Fruit fly (Drosophila melanogaster) whole organism, embryonic: ENCODE results near the gene CG33287.

Experiments used
- Awh ChIP-seq: fragments of 200-800 bp; sonication (Bioruptor generic); IDR thresholded peaks from 2 replicates; pipeline ENCODE4, ENCODE4 v1.3.6; 2022; ENCODE audit warnings: missing biosample characterization, missing genetic modification characterization
- C15 ChIP-seq: fragments of 200-800 bp; sonication (Bioruptor generic); IDR thresholded peaks from 3 replicates; pipeline ENCODE4 v1.3.6; 2022; ENCODE audit warnings: missing biosample characterization, missing genetic modification characterization
- CG10462 ChIP-seq: fragments of 200-800 bp; sonication (Bioruptor generic); optimal IDR thresholded peaks from 2 replicates; lab custom pipeline; 2016; ENCODE audit warnings: missing biosample characterization, missing genetic modification characterization
- CG11093 ChIP-seq: fragments of 200-800 bp; sonication (Bioruptor generic); IDR thresholded peaks from 3 replicates; pipeline ENCODE4 v1.3.6; 2022; ENCODE audit warnings: missing biosample characterization, missing genetic modification characterization
- CG12744 ChIP-seq: fragments of 200-800 bp; sonication (Bioruptor generic); optimal IDR thresholded peaks from 2 replicates; lab custom pipeline; 2016; ENCODE audit warnings: missing biosample characterization, missing genetic modification characterization
- CG14860 ChIP-seq: fragments of 200-800 bp; sonication (Bioruptor generic); IDR thresholded peaks from 3 replicates; pipeline ENCODE4 v1.3.6; 2022; ENCODE audit warnings: missing biosample characterization, missing genetic modification characterization; ENCODE audit not compliant: partially characterized antibody
- CG16815 ChIP-seq: fragments of 200-800 bp; sonication (Bioruptor generic); optimal IDR thresholded peaks from 3 replicates; lab custom pipeline; 2017; ENCODE audit warnings: missing biosample characterization, mild to moderate bottlenecking, missing genetic modification characterization
- CG17385 ChIP-seq: fragments of 200-800 bp; sonication (Bioruptor generic); optimal IDR thresholded peaks from 3 replicates; lab custom pipeline; 2018; ENCODE audit warnings: missing biosample characterization, mild to moderate bottlenecking, missing genetic modification characterization
- CG17568 ChIP-seq: fragments of 200-800 bp; sonication (Bioruptor generic); optimal IDR thresholded peaks from 2 replicates; lab custom pipeline; 2018; ENCODE audit warnings: missing biosample characterization, mild to moderate bottlenecking, missing genetic modification characterization, moderate library complexity
- CG1792 ChIP-seq: fragments of 200-800 bp; sonication (Bioruptor generic); optimal IDR thresholded peaks from 2 replicates; lab custom pipeline; 2016; ENCODE audit warnings: missing biosample characterization, missing genetic modification characterization
- CG18764 ChIP-seq: fragments of 200-800 bp; sonication (Bioruptor generic); optimal IDR thresholded peaks from 3 replicates; lab custom pipeline; 2016; ENCODE audit warnings: missing biosample characterization, missing genetic modification characterization
- CG2129 ChIP-seq: fragments of 200-800 bp; sonication (Bioruptor generic); IDR thresholded peaks from 2 replicates; pipeline ENCODE4 v1.3.6; 2022; ENCODE audit warnings: missing biosample characterization, missing genetic modification characterization; ENCODE audit not compliant: partially characterized antibody
- CG3065 ChIP-seq: fragments of 200-800 bp; sonication (Bioruptor generic); optimal IDR thresholded peaks from 2 replicates; lab custom pipeline; 2016; ENCODE audit warnings: missing biosample characterization, missing genetic modification characterization
- CG34376 ChIP-seq: fragments of 200-800 bp; sonication (Bioruptor generic); optimal IDR thresholded peaks from 2 replicates; lab custom pipeline; 2018; ENCODE audit warnings: missing biosample characterization, mild to moderate bottlenecking, missing genetic modification characterization
- CG3847 ChIP-seq: fragments of 200-800 bp; sonication (Bioruptor generic); IDR thresholded peaks from 2 replicates; pipeline ENCODE4 v1.3.6; 2022; ENCODE audit warnings: missing biosample characterization, missing genetic modification characterization
- CG42726 ChIP-seq: fragments of 200-800 bp; sonication (Bioruptor generic); IDR thresholded peaks from 2 replicates; pipeline ENCODE4 v1.3.6; 2022; ENCODE audit warnings: missing biosample characterization, missing genetic modification characterization; ENCODE audit not compliant: partially characterized antibody
- CG4360 ChIP-seq: fragments of 200-800 bp; sonication (Bioruptor generic); IDR thresholded peaks from 2 replicates; pipeline ENCODE4 v1.3.6; 2022; ENCODE audit warnings: missing biosample characterization, missing genetic modification characterization
- CG5180 ChIP-seq: fragments of 200-800 bp; sonication (Bioruptor generic); optimal IDR thresholded peaks from 3 replicates; lab custom pipeline; 2017; ENCODE audit warnings: missing biosample characterization, missing genetic modification characterization, mild to moderate bottlenecking, moderate library complexity, missing genetic modification reagents
- CG9215 ChIP-seq: fragments of 200-800 bp; sonication (Bioruptor generic); IDR thresholded peaks from 2 replicates; pipeline ENCODE4 v1.3.6; 2022; ENCODE audit warnings: missing biosample characterization, missing genetic modification characterization
- Dfd ChIP-seq, 2 experiments: fragments of >200 bp; optimal IDR thresholded peaks; 2 replicates each; lab custom pipeline; 2017; ENCODE audit warnings: missing biosample characterization in 2 of 2, missing genetic modification characterization in 2 of 2
- Ets65A ChIP-seq: fragments of 200-800 bp; sonication (Bioruptor generic); peaks from one replicate; lab custom pipeline; 2016; ENCODE audit warnings: missing biosample characterization, missing genetic modification characterization
- H15 ChIP-seq: fragments of 200-800 bp; sonication (Bioruptor generic); IDR thresholded peaks from 3 replicates; pipeline ENCODE4 v1.3.6; 2022; ENCODE audit warnings: missing biosample characterization, missing genetic modification characterization
- Hr39 ChIP-seq: fragments of >200 bp; optimal IDR thresholded peaks from 2 replicates; lab custom pipeline; 2017
- Jarid2 ChIP-seq: fragments of 200-800 bp; sonication (Bioruptor generic); optimal IDR thresholded peaks from 3 replicates; lab custom pipeline; 2017; ENCODE audit warnings: mild to moderate bottlenecking, missing biosample characterization, missing genetic modification reagents, missing genetic modification characterization
- Med ChIP-seq: fragments of 200-800 bp; sonication (Bioruptor generic); peaks from one replicate; lab custom pipeline; 2016; ENCODE audit warnings: missing biosample characterization, missing genetic modification characterization, mild to moderate bottlenecking, inconsistent platforms, moderate library complexity
- NfI ChIP-seq: fragments of 200-800 bp; sonication (Bioruptor generic); optimal IDR thresholded peaks from 3 replicates; lab custom pipeline; 2018; ENCODE audit warnings: missing biosample characterization, mild to moderate bottlenecking, missing genetic modification characterization, moderate library complexity
- Side ChIP-seq: fragments of 200-800 bp; sonication (Bioruptor generic); optimal IDR thresholded peaks from 2 replicates; lab custom pipeline; 2016; ENCODE audit warnings: missing biosample characterization, missing genetic modification characterization
- bbx ChIP-seq: fragments of 200-800 bp; sonication (Bioruptor generic); IDR thresholded peaks from 2 replicates; pipeline ENCODE4 v1.3.6; 2022; ENCODE audit warnings: missing biosample characterization, missing genetic modification characterization; ENCODE audit not compliant: partially characterized antibody
- croc ChIP-seq: fragments of 200-800 bp; sonication (Bioruptor generic); conservative IDR thresholded peaks from 3 replicates; pipeline ENCODE4 v1.3.6; 2022; ENCODE audit warnings: missing biosample characterization, missing genetic modification characterization
- dysf ChIP-seq: fragments of 200-800 bp; sonication (Bioruptor generic); IDR thresholded peaks from 3 replicates; pipeline ENCODE4 v1.3.6; 2022; ENCODE audit warnings: missing biosample characterization, missing genetic modification characterization
- fd3F ChIP-seq: fragments of 200-800 bp; sonication (Bioruptor generic); optimal IDR thresholded peaks from 2 replicates; lab custom pipeline; 2018; ENCODE audit warnings: missing biosample characterization, mild to moderate bottlenecking, missing genetic modification characterization, moderate library complexity
- grn ChIP-seq: fragments of 200-800 bp; sonication (Bioruptor generic); optimal IDR thresholded peaks from 3 replicates; lab custom pipeline; 2017; ENCODE audit warnings: missing biosample characterization, missing genetic modification characterization
- hth ChIP-seq: fragments of >200 bp; optimal IDR thresholded peaks from 2 replicates; lab custom pipeline; 2017; ENCODE audit warnings: inconsistent platforms
- inv ChIP-seq: fragments of 200-800 bp; sonication (Bioruptor generic); IDR thresholded peaks from 2 replicates; pipeline ENCODE4 v1.3.6; 2022; ENCODE audit warnings: missing biosample characterization, missing genetic modification characterization; ENCODE audit not compliant: partially characterized antibody
- knrl ChIP-seq: fragments of 200-800 bp; sonication (Bioruptor generic); IDR thresholded peaks from 3 replicates; pipeline ENCODE4 v1.3.6; 2022; ENCODE audit warnings: missing biosample characterization, missing genetic modification characterization; ENCODE audit not compliant: partially characterized antibody
- nom ChIP-seq: fragments of 200-800 bp; sonication (Bioruptor generic); optimal IDR thresholded peaks from 2 replicates; lab custom pipeline; 2017; ENCODE audit warnings: missing biosample characterization, missing genetic modification characterization, mild to moderate bottlenecking, moderate library complexity, missing genetic modification reagents
- pho ChIP-seq: fragments of 200-800 bp; sonication (Bioruptor generic); optimal IDR thresholded peaks from 2 replicates; lab custom pipeline; 2016; ENCODE audit warnings: missing biosample characterization, missing genetic modification characterization
- prd ChIP-seq, 3 experiments: fragments of >200 bp in 2 of 3; fragments of 200-800 bp in 1 of 3; sonication (Bioruptor generic) in 1 of 3; optimal IDR thresholded peaks in 2 of 3; IDR thresholded peaks in 1 of 3; 2 replicates in 2 of 3; 3 replicates in 1 of 3; pipeline versions ENCODE4 v1.3.6 to Lab custom; 2017 to 2022; ENCODE audit warnings: missing biosample characterization in 1 of 3, missing genetic modification characterization in 1 of 3
- sens ChIP-seq: fragments of 200-800 bp; sonication (Bioruptor generic); peaks from one replicate; lab custom pipeline; 2016; ENCODE audit warnings: missing biosample characterization, missing genetic modification characterization
- usp ChIP-seq: fragments of >200 bp; optimal IDR thresholded peaks from 2 replicates; lab custom pipeline; 2017; ENCODE audit warnings: missing biosample characterization, missing genetic modification characterization
- vvl ChIP-seq: fragments of 200-800 bp; sonication (Bioruptor generic); IDR thresholded peaks from 2 replicates; pipeline ENCODE4 v1.3.6; 2022; ENCODE audit warnings: missing biosample characterization, missing genetic modification characterization
- zen2 ChIP-seq: fragments of 200-800 bp; sonication (Bioruptor generic); IDR thresholded peaks from 3 replicates; pipeline ENCODE4 v1.3.6; 2022; ENCODE audit warnings: missing biosample characterization, missing genetic modification characterization; ENCODE audit not compliant: partially characterized antibody

Gene CG33287

dm6 chr3L:20949371-20950135 is 20.9 kb downstream of the CG33287 start, which contains the start of gene fng (continued):
- TF ChIP-seq CG1792 (no peak), CG17385 (GFP tag; lab: Kevin White, UChicago) (peak; percentile 51), dysf (GFP tag; lab: Robert Waterston, UW) (no peak), pho (GFP tag; lab: Kevin White, UChicago) (no peak), CG18764 (GFP tag; lab: Kevin White, UChicago) (no peak), CG17568 (no peak), usp (GFP tag; lab: Kevin White, UChicago) (no peak), knrl (GFP tag; lab: Robert Waterston, UW) (no peak), zen2 (GFP tag; lab: Robert Waterston, UW) (peak; percentile 76), CG2129 (no peak), Jarid2 (peak; percentile 97), C15 (GFP tag; lab: Robert Waterston, UW) (no peak), CG9215 (GFP tag; lab: Robert Waterston, UW) (0 out of 2 replicates have a peak, but pooled peaks have one; percentile 31), fd3F (no peak), CG5180 (GFP tag; lab: Kevin White, UChicago) (no peak), H15 (GFP tag; lab: Robert Waterston, UW) (no peak), prd (optimal IDR thresholded peaks at IDR 0.05; lab: Kevin White, UChicago) (no peak), prd (GFP tag; IDR thresholded peaks at IDR 0.05; lab: Robert Waterston, UW) (no peak)

- TF ChIP-seq Dfd (GFP tag; optimal IDR thresholded peaks at IDR 0.05; lab: Kevin White, UChicago) (no peak), sens (no peak), CG14860 (GFP tag; lab: Robert Waterston, UW) (no peak), CG12744 (no peak), nom (GFP tag; lab: Kevin White, UChicago) (no peak), CG16815 (no peak)
These were observed 22.1 kb downstream of the CG33287 start for dm6 chr3L:20948404-20948803.

- TF ChIP-seq bbx (GFP tag; lab: Robert Waterston, UW) (no peak), vvl (peak; percentile 16; the same call in 1 of the 2 replicates)
These were observed 23.5 kb downstream of the CG33287 start for dm6 chr3L:20946944-20947343.

dm6 chr3L:20946054-20946453 is 24.4 kb downstream of the CG33287 start:
- TF ChIP-seq Ets65A (GFP tag; lab: Kevin White, UChicago) (peak; percentile 52), CG42726 (GFP tag; lab: Robert Waterston, UW) (no peak), Hr39 (lab: Kevin White, UChicago) (no peak), CG10462 (GFP tag; lab: Kevin White, UChicago) (no peak), hth (lab: Kevin White, UChicago) (no peak), Awh (GFP tag; lab: Robert Waterston, UW) (peak; percentile 16; the same call in 1 of the 2 replicates), CG4360 (peak; percentile 63), Med (GFP tag; lab: Kevin White, UChicago) (no peak), CG3065 (GFP tag; lab: Kevin White, UChicago) (no peak), CG34376 (no peak), Side (GFP tag; lab: Kevin White, UChicago) (no peak), NfI (GFP tag; lab: Kevin White, UChicago) (no peak), croc (GFP tag; lab: Robert Waterston, UW) (no peak), inv (no peak), CG11093 (GFP tag; lab: Robert Waterston, UW) (no peak), CG3847 (GFP tag; lab: Robert Waterston, UW) (no peak), grn (GFP tag; lab: Kevin White, UChicago) (peak; percentile 67)
